Fruit fly (Drosophila melanogaster): ENCODE measurements around the gene Ncoa6.
A peak's percentile ranks its signal among the peaks of the same experiment; 100 is the strongest.

Ncoa6 gene

dm6 chr2L:5298978-5299627 lies 27.4 kb downstream of the Ncoa6 start:
- TF ChIP-seq Snoo (tag; optimal IDR thresholded peaks at IDR 0.05) (peak; percentile 78), CG4496 (GFP tag; IDR thresholded peaks at IDR 0.05) (peak; percentile 60; the same call in 2 of the 3 replicates), CG10348 (GFP tag; IDR thresholded peaks at IDR 0.05) (no peak), CG17806 (tag; optimal IDR thresholded peaks at IDR 0.05) (peak; percentile 27), CG12605 (GFP tag; IDR thresholded peaks at IDR 0.05) (no peak), CG13204 (GFP tag; optimal IDR thresholded peaks at IDR 0.05) (no peak), rn (GFP tag; IDR thresholded peaks at IDR 0.05) (no peak), Pif1B (GFP tag; optimal IDR thresholded peaks at IDR 0.05) (peak; percentile 6), Pif1A (GFP tag; optimal IDR thresholded peaks at IDR 0.05) (peak; percentile 73), fd96Ca (GFP tag; IDR thresholded peaks at IDR 0.05) (0 out of 3 replicates have a peak, but pooled peaks have one; percentile 27), gl (tag; optimal IDR thresholded peaks at IDR 0.05) (no peak), CG14655 (GFP tag; optimal IDR thresholded peaks at IDR 0.05) (peak; percentile 45), CG34367 (tag; optimal IDR thresholded peaks at IDR 0.05) (no peak), CG8159 (tag; optimal IDR thresholded peaks at IDR 0.05) (peak; percentile 40), EcR (GFP tag; optimal IDR thresholded peaks at IDR 0.05) (no peak), CG32121 (GFP tag; IDR thresholded peaks at IDR 0.05) (peak; percentile 73), CG9948 (tag; optimal IDR thresholded peaks at IDR 0.05) (peak; percentile 42), Ets98B (GFP tag; IDR thresholded peaks at IDR 0.05) (no peak), CG15710 (tag; optimal IDR thresholded peaks at IDR 0.05) (peak; percentile 53), CG8301 (tag; optimal IDR thresholded peaks at IDR 0.05) (peak; percentile 54), D1 (tag; optimal IDR thresholded peaks at IDR 0.05) (no peak)

DNA sequence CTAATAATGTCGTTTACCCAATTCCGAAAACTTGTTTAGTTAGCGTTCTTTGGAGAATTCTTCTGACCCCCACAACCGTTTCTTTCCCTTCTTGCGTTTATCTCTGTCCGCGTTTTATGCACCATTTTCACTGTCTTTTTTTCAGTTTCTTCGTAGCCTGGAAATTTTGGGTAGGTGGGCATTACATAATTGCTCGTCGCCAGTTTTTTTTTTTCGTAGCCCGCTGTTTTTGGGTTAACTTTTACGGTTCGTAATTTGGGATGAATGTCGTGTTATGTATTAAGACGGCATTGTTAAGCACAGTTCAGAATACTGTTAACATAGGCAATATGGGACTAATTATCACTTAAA lies 28.5 kb downstream of the Ncoa6 start:
- TF ChIP-seq CG12605 (GFP tag; IDR thresholded peaks at IDR 0.05) (no peak), Snoo (tag; optimal IDR thresholded peaks at IDR 0.05) (no peak), rn (GFP tag; IDR thresholded peaks at IDR 0.05) (no peak), CG34367 (tag; optimal IDR thresholded peaks at IDR 0.05) (no peak), Pif1A (GFP tag; optimal IDR thresholded peaks at IDR 0.05) (no peak), gl (tag; optimal IDR thresholded peaks at IDR 0.05) (no peak), CG8159 (tag; optimal IDR thresholded peaks at IDR 0.05) (no peak), Pif1B (GFP tag; optimal IDR thresholded peaks at IDR 0.05) (no peak), CG10348 (GFP tag; IDR thresholded peaks at IDR 0.05) (no peak), fd96Ca (GFP tag; IDR thresholded peaks at IDR 0.05) (no peak), CG13204 (GFP tag; optimal IDR thresholded peaks at IDR 0.05) (no peak)

- no peak for TF ChIP-seq CG12605 (GFP tag; IDR thresholded peaks at IDR 0.05)
- TF ChIP-seq CG14655 (GFP tag; optimal IDR thresholded peaks at IDR 0.05) = peak; percentile 54
- TF ChIP-seq CG8301 (tag; optimal IDR thresholded peaks at IDR 0.05) = peak; percentile 83
- peak; percentile 34; the same call in 1 of the 2 replicates for TF ChIP-seq CG32121 (GFP tag; IDR thresholded peaks at IDR 0.05)
- TF ChIP-seq Pif1B (GFP tag; optimal IDR thresholded peaks at IDR 0.05) = peak; percentile 28
- TF ChIP-seq CG10348 (GFP tag; IDR thresholded peaks at IDR 0.05) = no peak
- no peak for TF ChIP-seq CG15710 (tag; optimal IDR thresholded peaks at IDR 0.05)
- 0 out of 3 replicates have a peak, but pooled peaks have one; percentile 23 for TF ChIP-seq fd96Ca (GFP tag; IDR thresholded peaks at IDR 0.05)
- 0 out of 2 replicates have a peak, but pooled peaks have one; percentile 25 for TF ChIP-seq Ets98B (GFP tag; IDR thresholded peaks at IDR 0.05)
- no peak for TF ChIP-seq rn (GFP tag; IDR thresholded peaks at IDR 0.05)
- TF ChIP-seq CG17806 (tag; optimal IDR thresholded peaks at IDR 0.05) = no peak
- TF ChIP-seq CG8159 (tag; optimal IDR thresholded peaks at IDR 0.05) = no peak
- no peak for TF ChIP-seq CG34367 (tag; optimal IDR thresholded peaks at IDR 0.05)
- TF ChIP-seq CG13204 (GFP tag; optimal IDR thresholded peaks at IDR 0.05) = no peak
- TF ChIP-seq CG9948 (tag; optimal IDR thresholded peaks at IDR 0.05) = no peak
- TF ChIP-seq D1 (tag; optimal IDR thresholded peaks at IDR 0.05) = no peak
- TF ChIP-seq gl (tag; optimal IDR thresholded peaks at IDR 0.05) = no peak
- TF ChIP-seq EcR (GFP tag; optimal IDR thresholded peaks at IDR 0.05) = no peak
- no peak for TF ChIP-seq CG4496 (GFP tag; IDR thresholded peaks at IDR 0.05)
- TF ChIP-seq Pif1A (GFP tag; optimal IDR thresholded peaks at IDR 0.05) = peak; percentile 4
- TF ChIP-seq Snoo (tag; optimal IDR thresholded peaks at IDR 0.05) = peak; percentile 91
Measured at dm6 chr2L:5297289-5297960, 29.1 kb downstream of the Ncoa6 start.

dm6 chr2L:5296672-5297288 lies 29.7 kb downstream of the Ncoa6 start:
- TF ChIP-seq CG9948 (tag; optimal IDR thresholded peaks at IDR 0.05) (peak; percentile 89), Pif1B (GFP tag; optimal IDR thresholded peaks at IDR 0.05) (peak; percentile 78), CG34367 (tag; optimal IDR thresholded peaks at IDR 0.05) (peak; percentile 88), rn (GFP tag; IDR thresholded peaks at IDR 0.05) (0 out of 2 replicates have a peak, but pooled peaks have one; percentile 16), CG12605 (GFP tag; IDR thresholded peaks at IDR 0.05) (no peak), CG14655 (GFP tag; optimal IDR thresholded peaks at IDR 0.05) (peak; percentile 81), CG10348 (GFP tag; IDR thresholded peaks at IDR 0.05) (no peak), Ets98B (GFP tag; IDR thresholded peaks at IDR 0.05) (no peak), CG8301 (tag; optimal IDR thresholded peaks at IDR 0.05) (peak; percentile 88), fd96Ca (GFP tag; IDR thresholded peaks at IDR 0.05) (no peak), CG13204 (GFP tag; optimal IDR thresholded peaks at IDR 0.05) (peak; percentile 96), Pif1A (GFP tag; optimal IDR thresholded peaks at IDR 0.05) (peak; percentile 85), D1 (tag; optimal IDR thresholded peaks at IDR 0.05) (peak; percentile 84), CG32121 (GFP tag; IDR thresholded peaks at IDR 0.05) (no peak), gl (tag; optimal IDR thresholded peaks at IDR 0.05) (peak; percentile 86), Snoo (tag; optimal IDR thresholded peaks at IDR 0.05) (no peak), EcR (GFP tag; optimal IDR thresholded peaks at IDR 0.05) (peak; percentile 83), CG4496 (GFP tag; IDR thresholded peaks at IDR 0.05) (no peak; the same call in 2 of the 3 replicates), CG15710 (tag; optimal IDR thresholded peaks at IDR 0.05) (peak; percentile 91), CG17806 (tag; optimal IDR thresholded peaks at IDR 0.05) (peak; percentile 94), CG8159 (tag; optimal IDR thresholded peaks at IDR 0.05) (peak; percentile 96)
